Fruit fly (Drosophila melanogaster) whole organism, embryonic: ENCODE measurements around the gene Traf-like.

Experiments used
- B-H2 ChIP-seq: fragments of 200-800 bp; sonication (Bioruptor generic); optimal IDR thresholded peaks from 2 replicates; lab custom pipeline; 2018; ENCODE audit warnings: missing biosample characterization, mild to moderate bottlenecking, missing genetic modification characterization
- Blimp-1 ChIP-seq: fragments of 200-800 bp; sonication (Bioruptor generic); optimal IDR thresholded peaks from 3 replicates; lab custom pipeline; 2018; ENCODE audit warnings: missing biosample characterization, missing genetic modification characterization, mild to moderate bottlenecking, moderate library complexity, missing genetic modification reagents
- BtbVII ChIP-seq: fragments of 200-800 bp; sonication (Bioruptor generic); optimal IDR thresholded peaks from 3 replicates; lab custom pipeline; 2017; ENCODE audit warnings: missing biosample characterization, mild to moderate bottlenecking, missing genetic modification characterization
- CG10366 ChIP-seq: fragments of 200-800 bp; sonication (Bioruptor generic); IDR thresholded peaks from 2 replicates; pipeline ENCODE4 v1.3.6; 2022; ENCODE audit warnings: missing biosample characterization, missing genetic modification characterization
- CG14050 ChIP-seq: fragments of 200-800 bp; sonication (Bioruptor generic); IDR thresholded peaks from 3 replicates; pipeline ENCODE4 v1.3.6; 2022; ENCODE audit warnings: missing biosample characterization, missing genetic modification characterization
- CG14965 ChIP-seq: fragments of 200-800 bp; sonication (Bioruptor generic); optimal IDR thresholded peaks from 2 replicates; lab custom pipeline; 2016; ENCODE audit warnings: missing biosample characterization, missing genetic modification characterization, borderline replicate concordance
- CG15073 ChIP-seq: fragments of 200-800 bp; sonication (Bioruptor generic); optimal IDR thresholded peaks from 2 replicates; lab custom pipeline; 2016; ENCODE audit warnings: missing biosample characterization, missing genetic modification characterization
- CG1603 ChIP-seq: fragments of 200-800 bp; sonication (Bioruptor generic); optimal IDR thresholded peaks from 2 replicates; lab custom pipeline; 2019; ENCODE audit warnings: missing biosample characterization, mild to moderate bottlenecking, missing genetic modification characterization, moderate library complexity
- CG17912 ChIP-seq: fragments of 200-800 bp; sonication (Bioruptor generic); optimal IDR thresholded peaks from 2 replicates; lab custom pipeline; 2018; ENCODE audit warnings: missing biosample characterization, mild to moderate bottlenecking, missing genetic modification characterization
- CG18764 ChIP-seq: fragments of 200-800 bp; sonication (Bioruptor generic); optimal IDR thresholded peaks from 3 replicates; lab custom pipeline; 2016; ENCODE audit warnings: missing biosample characterization, missing genetic modification characterization
- CG2712 ChIP-seq: fragments of 200-800 bp; optimal IDR thresholded peaks from 3 replicates; lab custom pipeline; 2019; ENCODE audit warnings: missing biosample characterization, mild to moderate bottlenecking, missing genetic modification characterization, moderate library complexity
- CG2889 ChIP-seq: fragments of 200-800 bp; sonication (Bioruptor generic); IDR thresholded peaks from 3 replicates; pipeline ENCODE4 v1.3.6; 2022; ENCODE audit warnings: missing biosample characterization, missing genetic modification characterization
- CG3065 ChIP-seq: fragments of 200-800 bp; sonication (Bioruptor generic); optimal IDR thresholded peaks from 2 replicates; lab custom pipeline; 2016; ENCODE audit warnings: missing biosample characterization, missing genetic modification characterization
- CG31365 ChIP-seq: fragments of 200-800 bp; sonication (Bioruptor generic); optimal IDR thresholded peaks from 2 replicates; lab custom pipeline; 2018; ENCODE audit warnings: missing biosample characterization, mild to moderate bottlenecking, missing genetic modification characterization
- CG4282 ChIP-seq: fragments of 200-800 bp; sonication (Bioruptor generic); optimal IDR thresholded peaks from 2 replicates; lab custom pipeline; 2016; ENCODE audit warnings: missing biosample characterization, missing genetic modification characterization
- CG4404 ChIP-seq: fragments of 200-800 bp; sonication (Bioruptor generic); IDR thresholded peaks from 2 replicates; pipeline ENCODE4 v1.3.6; 2022; ENCODE audit warnings: missing biosample characterization, missing genetic modification characterization
- CG4424 ChIP-seq: fragments of 200-800 bp; sonication (Bioruptor generic); optimal IDR thresholded peaks from 3 replicates; lab custom pipeline; 2016; ENCODE audit warnings: missing biosample characterization, missing genetic modification characterization
- CG4820 ChIP-seq: fragments of 200-800 bp; sonication (Bioruptor generic); optimal IDR thresholded peaks from 3 replicates; lab custom pipeline; 2016; ENCODE audit warnings: missing biosample characterization, missing genetic modification characterization
- CG5180 ChIP-seq: fragments of 200-800 bp; sonication (Bioruptor generic); optimal IDR thresholded peaks from 3 replicates; lab custom pipeline; 2017; ENCODE audit warnings: missing biosample characterization, missing genetic modification characterization, mild to moderate bottlenecking, moderate library complexity, missing genetic modification reagents
- CG7372 ChIP-seq: fragments of 200-800 bp; sonication (Bioruptor generic); IDR thresholded peaks from 2 replicates; pipeline ENCODE4 v1.3.6; 2022; ENCODE audit warnings: missing biosample characterization, missing genetic modification characterization
- CG7963 ChIP-seq: fragments of 200-800 bp; sonication (Bioruptor generic); IDR thresholded peaks from 3 replicates; pipeline ENCODE4 v1.3.6; 2022; ENCODE audit warnings: missing biosample characterization, missing genetic modification characterization; ENCODE audit not compliant: partially characterized antibody
- CG8359 ChIP-seq: fragments of 200-800 bp; sonication (Bioruptor generic); optimal IDR thresholded peaks from 2 replicates; lab custom pipeline; 2017; ENCODE audit warnings: missing biosample characterization, mild to moderate bottlenecking, missing genetic modification characterization, borderline replicate concordance
- CG9817 ChIP-seq: fragments of 200-800 bp; sonication (Bioruptor generic); optimal IDR thresholded peaks from 2 replicates; lab custom pipeline; 2018; ENCODE audit warnings: missing biosample characterization, mild to moderate bottlenecking, missing genetic modification characterization, moderate library complexity
- CrebB ChIP-seq: fragments of 200-800 bp; sonication (Bioruptor generic); optimal IDR thresholded peaks from 3 replicates; lab custom pipeline; 2018; ENCODE audit warnings: missing biosample characterization, mild to moderate bottlenecking, missing genetic modification characterization
- E2f1 ChIP-seq: fragments of 200-800 bp; sonication (Bioruptor generic); IDR thresholded peaks from 2 replicates; pipeline ENCODE4 v1.3.6; 2022; ENCODE audit warnings: missing biosample characterization, missing genetic modification characterization
- ERR ChIP-seq: fragments of 200-800 bp; sonication (Bioruptor generic); optimal IDR thresholded peaks from 2 replicates; lab custom pipeline; 2016; ENCODE audit warnings: missing biosample characterization, missing genetic modification characterization
- Elba2 ChIP-seq: fragments of 200-800 bp; sonication (Bioruptor generic); optimal IDR thresholded peaks from 3 replicates; lab custom pipeline; 2016; ENCODE audit warnings: missing biosample characterization, missing genetic modification characterization
- Gsc ChIP-seq: fragments of 200-800 bp; sonication (Bioruptor generic); IDR thresholded peaks from 2 replicates; pipeline ENCODE4 v1.3.6; 2022; ENCODE audit warnings: missing biosample characterization, missing genetic modification characterization
- HmgD ChIP-seq: fragments of 200-800 bp; sonication (Bioruptor generic); optimal IDR thresholded peaks from 3 replicates; lab custom pipeline; 2016; ENCODE audit warnings: missing biosample characterization, missing genetic modification characterization
- HmgZ ChIP-seq: fragments of 200-800 bp; sonication (Bioruptor generic); optimal IDR thresholded peaks from 2 replicates; lab custom pipeline; 2018; ENCODE audit warnings: missing biosample characterization, mild to moderate bottlenecking, missing genetic modification characterization
- Hr39 ChIP-seq: fragments of >200 bp; optimal IDR thresholded peaks from 2 replicates; lab custom pipeline; 2017
- Hsf ChIP-seq: fragments of 200-800 bp; sonication (Bioruptor generic); optimal IDR thresholded peaks from 3 replicates; lab custom pipeline; 2016; ENCODE audit warnings: missing biosample characterization, missing genetic modification characterization
- Med ChIP-seq: fragments of 200-800 bp; sonication (Bioruptor generic); peaks from one replicate; lab custom pipeline; 2016; ENCODE audit warnings: missing biosample characterization, missing genetic modification characterization, mild to moderate bottlenecking, inconsistent platforms, moderate library complexity
- Nf-YB ChIP-seq: fragments of 200-800 bp; sonication (Bioruptor generic); optimal IDR thresholded peaks from 3 replicates; lab custom pipeline; 2019; ENCODE audit warnings: missing biosample characterization, mild to moderate bottlenecking, missing genetic modification characterization, moderate library complexity
- Taf1 ChIP-seq: fragments of 200-800 bp; sonication (Bioruptor generic); IDR thresholded peaks from 2 replicates; pipeline ENCODE4 v1.3.6; 2022; ENCODE audit warnings: missing biosample characterization, missing genetic modification characterization
- Trl ChIP-seq, 3 experiments: fragments of >200 bp in 2 of 3; fragments of 200-800 bp in 1 of 3; sonication (Bioruptor generic) in 1 of 3; optimal IDR thresholded peaks; 2 replicates in 1 of 3; 3 replicates in 2 of 3; lab custom pipeline; 2016 to 2017; ENCODE audit warnings: missing biosample characterization in 1 of 3, missing genetic modification characterization in 1 of 3
- Usf ChIP-seq: fragments of 200-800 bp; sonication (Bioruptor generic); optimal IDR thresholded peaks from 2 replicates; lab custom pipeline; 2017; ENCODE audit warnings: missing genotype, missing biosample characterization, missing genetic modification characterization
- ara ChIP-seq: fragments of 200-800 bp; sonication (Bioruptor generic); IDR thresholded peaks from 2 replicates; pipeline ENCODE4 v1.3.6; 2022; ENCODE audit warnings: missing biosample characterization, missing genetic modification characterization
- br ChIP-seq: fragments of >200 bp; optimal IDR thresholded peaks from 2 replicates; lab custom pipeline; 2017
- chm ChIP-seq: fragments of 200-800 bp; sonication (Bioruptor generic); IDR thresholded peaks from 2 replicates; pipeline ENCODE4 v1.3.6; 2022; ENCODE audit warnings: missing biosample characterization, missing genetic modification characterization
- danr ChIP-seq: fragments of 200-800 bp; sonication (Bioruptor generic); IDR thresholded peaks from 2 replicates; pipeline ENCODE4 v1.3.6; 2022; ENCODE audit warnings: missing biosample characterization, missing genetic modification characterization
- eve ChIP-seq, 2 experiments: fragments of >200 bp; optimal IDR thresholded peaks; 2 replicates each; lab custom pipeline; 2017; ENCODE audit warnings: missing biosample characterization in 2 of 2, missing genetic modification characterization in 2 of 2
- gem ChIP-seq: fragments of 200-800 bp; sonication (Bioruptor generic); optimal IDR thresholded peaks from 2 replicates; lab custom pipeline; 2019; ENCODE audit warnings: missing biosample characterization, mild to moderate bottlenecking, missing genetic modification characterization, moderate library complexity
- gsb ChIP-seq: fragments of 200-800 bp; sonication (Bioruptor generic); IDR thresholded peaks from 2 replicates; pipeline ENCODE4 v1.3.6; 2022; ENCODE audit warnings: missing biosample characterization, missing genetic modification characterization
- knrl ChIP-seq: fragments of 200-800 bp; sonication (Bioruptor generic); IDR thresholded peaks from 3 replicates; pipeline ENCODE4 v1.3.6; 2022; ENCODE audit warnings: missing biosample characterization, missing genetic modification characterization; ENCODE audit not compliant: partially characterized antibody
- pfk ChIP-seq: fragments of 200-800 bp; sonication (Bioruptor generic); optimal IDR thresholded peaks from 2 replicates; lab custom pipeline; 2018; ENCODE audit warnings: missing biosample characterization, mild to moderate bottlenecking, missing genetic modification characterization, moderate library complexity
- run ChIP-seq: fragments of 200-800 bp; sonication (Bioruptor generic); optimal IDR thresholded peaks from 3 replicates; lab custom pipeline; 2018; ENCODE audit warnings: missing biosample characterization, mild to moderate bottlenecking, missing genetic modification characterization
- sd ChIP-seq: fragments of 200-800 bp; sonication (Bioruptor generic); optimal IDR thresholded peaks from 3 replicates; lab custom pipeline; 2018; ENCODE audit warnings: missing biosample characterization, mild to moderate bottlenecking, missing genetic modification characterization, moderate library complexity
- shn ChIP-seq: fragments of 200-800 bp; sonication (Bioruptor generic); optimal IDR thresholded peaks from 3 replicates; lab custom pipeline; 2016; ENCODE audit warnings: missing biosample characterization, missing genetic modification characterization
- sna ChIP-seq: fragments of 200-800 bp; sonication (Bioruptor generic); IDR thresholded peaks from 2 replicates; pipeline ENCODE4 v1.3.6; 2022; ENCODE audit warnings: missing biosample characterization, missing genetic modification characterization; ENCODE audit not compliant: partially characterized antibody
- sr ChIP-seq: fragments of 200-800 bp; sonication (Bioruptor generic); IDR thresholded peaks from 3 replicates; pipeline ENCODE4 v1.3.6; 2022; ENCODE audit warnings: missing biosample characterization, missing genetic modification characterization
- z ChIP-seq: fragments of 200-800 bp; sonication (Bioruptor generic); IDR thresholded peaks from 3 replicates; pipeline ENCODE4 v1.3.6; 2022; ENCODE audit warnings: missing biosample characterization, missing genetic modification characterization
- zfh2 ChIP-seq: fragments of 200-800 bp; sonication (Bioruptor generic); optimal IDR thresholded peaks from 2 replicates; lab custom pipeline; 2016; ENCODE audit warnings: missing biosample characterization, missing genetic modification characterization

The Traf-like gene

dm6 chrX:16441245-16441644, 26.4 kb downstream of the Traf-like start, which contains the start of the genes Cdc50 and rngo:
TSS of gene Cdc50 (minus strand) at chrX:16441296.
TSS of gene rngo (plus strand) at chrX:16441433.
- TF ChIP-seq CG4282 (no peak), CG3065 (GFP tag; lab: Kevin White, UChicago) (no peak), ara (GFP tag; lab: Robert Waterston, UW) (no peak), B-H2 (GFP tag; lab: Kevin White, UChicago) (no peak), eve (GFP tag; optimal IDR thresholded peaks at IDR 0.05; lab: Kevin White, UChicago) (no peak), Trl (optimal IDR thresholded peaks at IDR 0.05; lab: Kevin White, UChicago) (no peak), Trl (GFP tag; optimal IDR thresholded peaks at IDR 0.05; lab: Kevin White, UChicago) (no peak), CG17912 (GFP tag; lab: Kevin White, UChicago) (no peak), sr (GFP tag; lab: Robert Waterston, UW) (no peak), CrebB (tag; lab: Kevin White, UChicago) (peak; percentile 32), CG7372 (GFP tag; lab: Robert Waterston, UW) (no peak), run (tag; lab: Kevin White, UChicago) (no peak), CG10366 (no peak), CG31365 (tag; lab: Kevin White, UChicago) (no peak), Usf (GFP tag; lab: Kevin White, UChicago) (no peak), CG5180 (GFP tag; lab: Kevin White, UChicago) (no peak), knrl (GFP tag; lab: Robert Waterston, UW) (peak; percentile 98), Hsf (GFP tag; lab: Kevin White, UChicago) (peak; percentile 29), CG9817 (tag; lab: Kevin White, UChicago) (no peak), gsb (GFP tag; lab: Robert Waterston, UW) (no peak), CG8359 (GFP tag; lab: Kevin White, UChicago) (no peak), CG14050 (no peak), br (lab: Kevin White, UChicago) (no peak), CG1603 (tag; lab: Kevin White, UChicago) (no peak), CG2889 (GFP tag; lab: Robert Waterston, UW) (no peak), Hr39 (lab: Kevin White, UChicago) (no peak), gem (no peak), HmgZ (peak; percentile 37), HmgD (GFP tag; lab: Kevin White, UChicago) (peak; percentile 40), CG7963 (GFP tag; lab: Robert Waterston, UW) (peak; percentile 92), z (GFP tag; lab: Robert Waterston, UW) (no peak), BtbVII (GFP tag; lab: Kevin White, UChicago) (peak; percentile 1), chm (GFP tag; lab: Robert Waterston, UW) (no peak), Blimp-1 (GFP tag; lab: Kevin White, UChicago) (no peak), shn (GFP tag; lab: Kevin White, UChicago) (no peak), CG4424 (GFP tag; lab: Kevin White, UChicago) (no peak), zfh2 (GFP tag; lab: Kevin White, UChicago) (no peak), CG4404 (no peak), CG15073 (GFP tag; lab: Kevin White, UChicago) (no peak), Elba2 (GFP tag; lab: Kevin White, UChicago) (peak; percentile 43), CG14965 (GFP tag; lab: Kevin White, UChicago) (no peak), sd (tag; lab: Kevin White, UChicago) (no peak), Nf-YB (GFP tag; lab: Kevin White, UChicago) (no peak), E2f1 (GFP tag; lab: Robert Waterston, UW) (no peak), CG2712 (peak; percentile 64), pfk (GFP tag; lab: Kevin White, UChicago) (no peak), danr (GFP tag; lab: Robert Waterston, UW) (no peak), Gsc (no peak), sna (GFP tag; lab: Robert Waterston, UW) (peak; percentile 98), Med (GFP tag; lab: Kevin White, UChicago) (peak; percentile 86), CG18764 (no peak), ERR (GFP tag; lab: Kevin White, UChicago) (no peak), Taf1 (GFP tag; lab: Robert Waterston, UW) (no peak), CG4820 (no peak)
